Worm (Caenorhabditis elegans): Measurements from ENCODE around the gene R06B9.5.

DNA sequence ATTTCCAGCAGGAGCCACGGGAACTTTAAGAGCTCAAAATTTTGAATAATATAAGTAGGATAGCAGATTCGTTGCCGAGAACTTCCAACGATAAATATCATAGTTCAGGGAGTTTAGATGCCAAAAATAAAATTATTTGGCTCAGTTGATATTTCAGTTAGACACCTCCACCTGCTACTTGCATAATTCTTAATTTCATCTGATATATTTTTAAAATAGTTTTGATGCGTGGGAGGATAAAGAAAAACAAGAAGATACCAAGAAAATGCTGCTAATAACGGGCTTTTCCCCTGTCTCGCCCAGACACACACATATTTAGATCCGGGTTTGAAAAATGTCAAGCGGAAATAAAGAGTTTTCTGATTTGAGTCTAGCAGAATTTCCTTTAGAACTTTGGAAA is 14.9 kb upstream of the R06B9.5 start, which contains the start of gene sre-46:
- TF ChIP-seq zag-1 (tag; optimal IDR thresholded peaks at IDR 0.05) = no peak
- no peak for TF ChIP-seq ztf-4 (tag; optimal IDR thresholded peaks at IDR 0.05)
- no peak for TF ChIP-seq ZK546.5 (tag; optimal IDR thresholded peaks at IDR 0.05)
- no peak for TF ChIP-seq lin-13 (GFP tag; optimal IDR thresholded peaks at IDR 0.05)

Data from whole organism, L2 larva.